Worm (Caenorhabditis elegans): ENCODE results near the gene glr-7.

ce11 chrX:2427404-2427803 lies 7.7 kb upstream of the glr-7 start, which contains the start of gene gcy-31:
- no peak for TF ChIP-seq unc-62 (GFP tag; optimal IDR thresholded peaks at IDR 0.05)
- no peak for TF ChIP-seq mdl-1 (tag; optimal IDR thresholded peaks at IDR 0.05)
- TF ChIP-seq ztf-4 (tag; optimal IDR thresholded peaks at IDR 0.05): no peak
- TF ChIP-seq hpl-2 (GFP tag; optimal IDR thresholded peaks at IDR 0.05): no peak
- no peak for TF ChIP-seq snpc-4 (tag; optimal IDR thresholded peaks at IDR 0.05)

Data from whole organism, L1 larva.